Worm (Caenorhabditis elegans): ENCODE data around the gene rpl-16.
A peak's percentile ranks its signal among the peaks of the same experiment; 100 is the strongest.

DNA sequence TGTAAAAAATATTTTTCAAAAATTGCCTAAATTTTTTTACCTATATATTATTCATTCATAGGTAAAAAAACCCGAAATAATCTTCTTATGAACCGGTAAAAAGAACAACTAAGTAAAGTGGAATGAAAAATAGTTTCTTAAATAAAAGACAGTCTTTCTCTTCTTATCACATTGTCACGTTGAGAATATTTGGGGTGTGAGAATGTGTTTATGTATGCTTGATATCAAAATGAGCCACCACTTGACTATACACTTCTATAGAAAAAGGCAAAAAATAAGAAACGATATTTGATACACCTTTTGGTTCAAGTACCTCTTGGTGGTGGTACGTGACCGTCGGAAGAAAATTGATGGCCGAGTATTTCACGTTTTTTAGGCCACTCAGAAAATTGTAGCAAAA lies 16.1 kb upstream of the rpl-16 start, which contains the start of gene hmit-1.3:
- TF ChIP-seq ztf-11 (tag; optimal IDR thresholded peaks at IDR 0.05), result no peak
- peak; percentile 13 for TF ChIP-seq pha-4 (tag; optimal IDR thresholded peaks at IDR 0.05)
- no peak for TF ChIP-seq lin-39 (tag; optimal IDR thresholded peaks at IDR 0.05)
- no peak for TF ChIP-seq fkh-10 (GFP tag; optimal IDR thresholded peaks at IDR 0.05)
- TF ChIP-seq snpc-4 (tag; optimal IDR thresholded peaks at IDR 0.05), result no peak
- TF ChIP-seq elt-1 (tag; optimal IDR thresholded peaks at IDR 0.05), result no peak
- no peak for TF ChIP-seq egl-27 (tag; optimal IDR thresholded peaks at IDR 0.05)
- no peak for TF ChIP-seq nhr-237 (tag; optimal IDR thresholded peaks at IDR 0.05)
- no peak for TF ChIP-seq jun-1 (tag; optimal IDR thresholded peaks at IDR 0.05)
- TF ChIP-seq skn-1 (tag; optimal IDR thresholded peaks at IDR 0.05), result no peak
- no peak for TF ChIP-seq daf-12 (tag; optimal IDR thresholded peaks at IDR 0.05)
- TF ChIP-seq unc-39 (tag; optimal IDR thresholded peaks at IDR 0.05), result no peak
- TF ChIP-seq nhr-23 (tag; optimal IDR thresholded peaks at IDR 0.05), result no peak
- TF ChIP-seq ama-1 (optimal IDR thresholded peaks at IDR 0.05), result no peak
